Fruit fly (Drosophila melanogaster) whole organism, embryonic: ENCODE results near the gene CG15337.

Experiments used
- Adf1 ChIP-seq: fragments of 200-800 bp; sonication (Bioruptor generic); IDR thresholded peaks from 2 replicates; pipeline ENCODE4 v1.3.6; 2022; ENCODE audit warnings: missing biosample characterization, missing genetic modification characterization
- CG12071 ChIP-seq: fragments of 200-800 bp; sonication (Bioruptor generic); optimal IDR thresholded peaks from 3 replicates; lab custom pipeline; 2018; ENCODE audit warnings: missing biosample characterization, mild to moderate bottlenecking, missing genetic modification characterization
- CG13123 ChIP-seq: fragments of 200-800 bp; sonication (Bioruptor generic); optimal IDR thresholded peaks from 2 replicates; lab custom pipeline; 2016; ENCODE audit warnings: missing biosample characterization, missing genetic modification characterization
- CG13296 ChIP-seq: fragments of 200-800 bp; sonication (Bioruptor generic); optimal IDR thresholded peaks from 3 replicates; lab custom pipeline; 2018; ENCODE audit warnings: missing biosample characterization, mild to moderate bottlenecking, missing genetic modification characterization
- CG14710 ChIP-seq: fragments of 200-800 bp; sonication (Bioruptor generic); optimal IDR thresholded peaks from 3 replicates; lab custom pipeline; 2019; ENCODE audit warnings: missing biosample characterization, mild to moderate bottlenecking, missing genetic modification characterization, moderate library complexity
- CG15696 ChIP-seq: fragments of 200-800 bp; sonication (Bioruptor generic); optimal IDR thresholded peaks from 2 replicates; lab custom pipeline; 2019; ENCODE audit warnings: missing biosample characterization, mild to moderate bottlenecking, missing genetic modification characterization, moderate library complexity
- CG18599 ChIP-seq: fragments of 200-800 bp; sonication (Bioruptor generic); optimal IDR thresholded peaks from 3 replicates; lab custom pipeline; 2017; ENCODE audit warnings: missing biosample characterization, missing genetic modification characterization, mild to moderate bottlenecking, moderate library complexity, missing genetic modification reagents
- CG2129 ChIP-seq: fragments of 200-800 bp; sonication (Bioruptor generic); IDR thresholded peaks from 2 replicates; pipeline ENCODE4 v1.3.6; 2022; ENCODE audit warnings: missing biosample characterization, missing genetic modification characterization; ENCODE audit not compliant: partially characterized antibody
- CG2678 ChIP-seq: fragments of 200-800 bp; sonication (Bioruptor generic); optimal IDR thresholded peaks from 3 replicates; lab custom pipeline; 2019; ENCODE audit warnings: missing biosample characterization, mild to moderate bottlenecking, missing genetic modification characterization, moderate library complexity
- CG2889 ChIP-seq: fragments of 200-800 bp; sonication (Bioruptor generic); IDR thresholded peaks from 3 replicates; pipeline ENCODE4 v1.3.6; 2022; ENCODE audit warnings: missing biosample characterization, missing genetic modification characterization
- CG32767 ChIP-seq: fragments of 200-800 bp; sonication (Bioruptor generic); IDR thresholded peaks from 2 replicates; pipeline ENCODE4 v1.3.6; 2022; ENCODE audit warnings: missing biosample characterization, missing genetic modification characterization
- CG32772 ChIP-seq: fragments of 200-800 bp; sonication (Bioruptor generic); IDR thresholded peaks from 2 replicates; pipeline ENCODE4 v1.3.6; 2022; ENCODE audit warnings: missing biosample characterization, missing genetic modification characterization
- CG34376 ChIP-seq: fragments of 200-800 bp; sonication (Bioruptor generic); optimal IDR thresholded peaks from 2 replicates; lab custom pipeline; 2018; ENCODE audit warnings: missing biosample characterization, mild to moderate bottlenecking, missing genetic modification characterization
- CG43689 ChIP-seq: fragments of 200-800 bp; sonication (Bioruptor generic); IDR thresholded peaks from 2 replicates; pipeline ENCODE4 v1.3.6; 2022; ENCODE audit warnings: missing biosample characterization, missing genetic modification characterization
- CG4404 ChIP-seq: fragments of 200-800 bp; sonication (Bioruptor generic); IDR thresholded peaks from 2 replicates; pipeline ENCODE4 v1.3.6; 2022; ENCODE audit warnings: missing biosample characterization, missing genetic modification characterization
- CG5245 ChIP-seq: fragments of 200-800 bp; sonication (Bioruptor generic); optimal IDR thresholded peaks from 3 replicates; lab custom pipeline; 2016; ENCODE audit warnings: missing biosample characterization, missing genetic modification characterization
- CG5953 ChIP-seq: fragments of 200-800 bp; sonication (Bioruptor generic); IDR thresholded peaks from 2 replicates; pipeline ENCODE4 v1.3.6; 2022; ENCODE audit warnings: missing biosample characterization, missing genetic modification characterization
- CG8388 ChIP-seq: fragments of 200-800 bp; sonication (Bioruptor generic); optimal IDR thresholded peaks from 2 replicates; lab custom pipeline; 2019; ENCODE audit warnings: missing biosample characterization, mild to moderate bottlenecking, missing genetic modification characterization, moderate library complexity
- CG8944 ChIP-seq: fragments of 200-800 bp; sonication (Bioruptor generic); optimal IDR thresholded peaks from 3 replicates; lab custom pipeline; 2016; ENCODE audit warnings: missing biosample characterization, missing genetic modification characterization
- CG9797 ChIP-seq: fragments of 200-800 bp; sonication (Bioruptor generic); optimal IDR thresholded peaks from 3 replicates; lab custom pipeline; 2018; ENCODE audit warnings: missing biosample characterization, mild to moderate bottlenecking, missing genetic modification characterization
- CG9817 ChIP-seq: fragments of 200-800 bp; sonication (Bioruptor generic); optimal IDR thresholded peaks from 2 replicates; lab custom pipeline; 2018; ENCODE audit warnings: missing biosample characterization, mild to moderate bottlenecking, missing genetic modification characterization, moderate library complexity
- CG9932 ChIP-seq: fragments of 200-800 bp; sonication (Bioruptor generic); IDR thresholded peaks from 2 replicates; pipeline ENCODE4 v1.3.6; 2022; ENCODE audit warnings: missing biosample characterization, missing genetic modification characterization
- CTCF ChIP-seq: fragments of 200-800 bp; sonication (Bioruptor generic); optimal IDR thresholded peaks from 2 replicates; lab custom pipeline; 2017; ENCODE audit warnings: missing biosample characterization, mild to moderate bottlenecking, missing genetic modification characterization, moderate library complexity
- Dp ChIP-seq: fragments of 200-800 bp; sonication (Bioruptor generic); optimal IDR thresholded peaks from 2 replicates; lab custom pipeline; 2018; ENCODE audit warnings: missing biosample characterization, mild to moderate bottlenecking, missing genetic modification characterization, moderate library complexity
- Ets97D ChIP-seq: fragments of 200-800 bp; sonication (Bioruptor generic); optimal IDR thresholded peaks from 3 replicates; lab custom pipeline; 2016; ENCODE audit warnings: missing biosample characterization, missing genetic modification characterization
- Fer3 ChIP-seq: fragments of 200-800 bp; sonication (Bioruptor generic); optimal IDR thresholded peaks from 2 replicates; lab custom pipeline; 2018; ENCODE audit warnings: missing biosample characterization, mild to moderate bottlenecking, missing genetic modification characterization, moderate library complexity
- HLH54F ChIP-seq: fragments of 200-800 bp; sonication (Bioruptor generic); optimal IDR thresholded peaks from 3 replicates; lab custom pipeline; 2016; ENCODE audit warnings: missing biosample characterization, missing genetic modification characterization
- Hr3 ChIP-seq: fragments of 200-800 bp; sonication (Bioruptor generic); optimal IDR thresholded peaks from 3 replicates; lab custom pipeline; 2016; ENCODE audit warnings: missing biosample characterization, missing genetic modification characterization
- Jarid2 ChIP-seq: fragments of 200-800 bp; sonication (Bioruptor generic); optimal IDR thresholded peaks from 3 replicates; lab custom pipeline; 2017; ENCODE audit warnings: mild to moderate bottlenecking, missing biosample characterization, missing genetic modification reagents, missing genetic modification characterization
- Mes4 ChIP-seq: fragments of 200-800 bp; sonication (Bioruptor generic); optimal IDR thresholded peaks from 2 replicates; lab custom pipeline; 2016; ENCODE audit warnings: missing biosample characterization, missing genetic modification characterization
- NC2α ChIP-seq: fragments of 200-800 bp; sonication (Bioruptor generic); optimal IDR thresholded peaks from 2 replicates; lab custom pipeline; 2016; ENCODE audit warnings: missing biosample characterization, missing genetic modification characterization
- Nf-YC ChIP-seq: fragments of 200-800 bp; optimal IDR thresholded peaks from 3 replicates; lab custom pipeline; 2019; ENCODE audit warnings: missing biosample characterization, mild to moderate bottlenecking, missing genetic modification characterization, moderate library complexity
- Pdp1 ChIP-seq, 2 experiments: fragments of 200-800 bp; sonication (Bioruptor generic); optimal IDR thresholded peaks; 3 replicates each; lab custom pipeline; 2016; ENCODE audit warnings: missing biosample characterization in 2 of 2, missing genetic modification characterization in 2 of 2, mild to moderate bottlenecking in 1 of 2, moderate library complexity in 1 of 2
- Poxn ChIP-seq: fragments of 200-800 bp; sonication (Bioruptor generic); IDR thresholded peaks from 2 replicates; pipeline ENCODE4 v1.3.6; 2022; ENCODE audit warnings: missing biosample characterization, missing genetic modification characterization
- Sox100B ChIP-seq: fragments of 200-800 bp; sonication (Bioruptor generic); optimal IDR thresholded peaks from 3 replicates; lab custom pipeline; 2018; ENCODE audit warnings: missing biosample characterization, mild to moderate bottlenecking, missing genetic modification characterization
- ap ChIP-seq: fragments of 200-800 bp; sonication (Bioruptor generic); IDR thresholded peaks from 2 replicates; pipeline ENCODE4 v1.3.6; 2022; ENCODE audit warnings: missing biosample characterization, missing genetic modification characterization
- cato ChIP-seq: fragments of 200-800 bp; sonication (Bioruptor generic); optimal IDR thresholded peaks from 2 replicates; lab custom pipeline; 2016; ENCODE audit warnings: missing biosample characterization, missing genetic modification characterization, borderline replicate concordance
- dpn ChIP-seq, 2 experiments: fragments of 200-800 bp; sonication (Bioruptor generic); optimal IDR thresholded peaks; 3 replicates each; lab custom pipeline; 2016; ENCODE audit warnings: missing biosample characterization in 2 of 2, missing genetic modification characterization in 2 of 2
- gce ChIP-seq: fragments of 200-800 bp; sonication (Bioruptor generic); IDR thresholded peaks from 3 replicates; pipeline ENCODE4 v1.3.6; 2022; ENCODE audit warnings: missing biosample characterization, missing genetic modification characterization
- hbn ChIP-seq: fragments of 200-800 bp; sonication (Bioruptor generic); IDR thresholded peaks from 2 replicates; pipeline ENCODE4 v1.3.6; 2022; ENCODE audit warnings: missing biosample characterization, missing genetic modification characterization; ENCODE audit not compliant: partially characterized antibody
- ind ChIP-seq: fragments of 200-800 bp; sonication (Bioruptor generic); optimal IDR thresholded peaks from 3 replicates; lab custom pipeline; 2016; ENCODE audit warnings: missing biosample characterization, missing genetic modification characterization
- inv ChIP-seq: fragments of 200-800 bp; sonication (Bioruptor generic); IDR thresholded peaks from 2 replicates; pipeline ENCODE4 v1.3.6; 2022; ENCODE audit warnings: missing biosample characterization, missing genetic modification characterization; ENCODE audit not compliant: partially characterized antibody
- kay ChIP-seq: fragments of 200-800 bp; sonication (Bioruptor generic); optimal IDR thresholded peaks from 2 replicates; lab custom pipeline; 2016; ENCODE audit warnings: missing biosample characterization, missing genetic modification characterization
- mirr ChIP-seq: fragments of 200-800 bp; sonication (Bioruptor generic); optimal IDR thresholded peaks from 3 replicates; lab custom pipeline; 2018; ENCODE audit warnings: missing biosample characterization, mild to moderate bottlenecking, missing genetic modification characterization
- pita ChIP-seq: fragments of 200-800 bp; sonication (Bioruptor generic); optimal IDR thresholded peaks from 2 replicates; lab custom pipeline; 2017; ENCODE audit warnings: missing biosample characterization, mild to moderate bottlenecking, missing genetic modification characterization
- ro ChIP-seq: fragments of 200-800 bp; sonication (Bioruptor generic); IDR thresholded peaks from 2 replicates; pipeline ENCODE4 v1.3.6; 2022; ENCODE audit warnings: missing biosample characterization, missing genetic modification characterization
- tna ChIP-seq: fragments of 200-800 bp; sonication (Bioruptor generic); IDR thresholded peaks from 2 replicates; pipeline ENCODE4 v1.3.6; 2022; ENCODE audit warnings: missing biosample characterization, missing genetic modification characterization; ENCODE audit not compliant: partially characterized antibody
- ttk ChIP-seq: fragments of 200-800 bp; sonication (Bioruptor generic); IDR thresholded peaks from 2 replicates; pipeline ENCODE4 v2.1.2; 2022; ENCODE audit warnings: missing biosample characterization, missing genetic modification characterization
- wor ChIP-seq: fragments of 200-800 bp; sonication (Bioruptor generic); IDR thresholded peaks from 2 replicates; pipeline ENCODE4 v1.3.6; 2022; ENCODE audit warnings: missing biosample characterization, missing genetic modification characterization
- zen ChIP-seq: fragments of 200-800 bp; sonication (Bioruptor generic); optimal IDR thresholded peaks from 3 replicates; lab custom pipeline; 2018; ENCODE audit warnings: missing biosample characterization, mild to moderate bottlenecking, missing genetic modification characterization, moderate library complexity

CG15337 gene

DNA sequence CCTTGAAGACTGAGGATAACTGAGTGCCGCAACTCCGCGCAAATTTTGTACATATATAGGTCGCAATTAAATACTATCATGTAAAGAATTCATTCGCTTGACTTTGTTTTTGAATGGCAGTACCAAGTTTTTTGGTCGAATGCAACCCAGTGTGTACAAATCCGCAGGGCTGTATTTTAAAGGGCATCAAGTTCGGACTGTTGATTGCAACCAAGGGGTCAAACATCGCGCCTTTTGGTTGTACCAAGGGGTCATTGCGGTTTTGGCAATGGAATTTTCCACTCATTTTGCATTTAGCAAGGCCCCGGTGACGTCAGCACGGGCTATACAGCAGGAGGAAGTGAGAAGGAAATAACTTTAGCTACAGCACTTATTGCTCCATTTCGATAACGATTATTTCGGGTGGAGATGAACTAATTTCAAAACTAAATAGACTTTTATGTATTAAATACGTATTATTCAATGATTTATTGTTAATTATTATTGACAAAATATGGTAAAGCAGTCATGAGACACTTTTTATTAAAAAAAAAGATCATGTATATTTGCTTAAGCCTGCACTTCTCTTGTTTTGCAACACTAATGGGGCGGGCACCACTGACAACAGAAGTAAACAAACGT, 28.1 kb upstream of the CG15337 start, which contains the start of gene CG10958 (continued):
- TF ChIP-seq CG15696 (tag; lab: Kevin White, UChicago), result peak; percentile 35
- TF ChIP-seq CG9817, result peak; percentile 44
- peak; percentile 39 for TF ChIP-seq kay (GFP tag; lab: Kevin White, UChicago)
- no peak for TF ChIP-seq CG9797 (GFP tag; lab: Kevin White, UChicago)
- no peak for TF ChIP-seq tna (GFP tag; lab: Robert Waterston, UW)
- TF ChIP-seq mirr (GFP tag; lab: Kevin White, UChicago), result no peak
- peak; percentile 31 for TF ChIP-seq Dp (GFP tag; lab: Kevin White, UChicago)
- TF ChIP-seq CG5953 (GFP tag; lab: Robert Waterston, UW), result no peak
- peak; percentile 34 for TF ChIP-seq Ets97D (GFP tag; lab: Kevin White, UChicago)
- no peak for TF ChIP-seq NC2α (GFP tag; lab: Kevin White, UChicago)
- peak; percentile 62 for TF ChIP-seq ind (GFP tag; lab: Kevin White, UChicago)
- TF ChIP-seq CTCF, result no peak
- peak; percentile 76 for TF ChIP-seq CG18599 (GFP tag; lab: Kevin White, UChicago)
- TF ChIP-seq wor (GFP tag; lab: Robert Waterston, UW), result 0 out of 2 replicates have a peak, but pooled peaks have one; percentile 28
- TF ChIP-seq Adf1 (GFP tag; lab: Robert Waterston, UW), result peak; percentile 37; the same call in 1 of the 2 replicates
- peak; percentile 45 for TF ChIP-seq CG8388
- no peak for TF ChIP-seq CG2129 (GFP tag; lab: Robert Waterston, UW)
- no peak for TF ChIP-seq gce (GFP tag; lab: Robert Waterston, UW)
- no peak for TF ChIP-seq CG32767 (GFP tag; lab: Robert Waterston, UW)
- peak; percentile 34 for TF ChIP-seq HLH54F (GFP tag; lab: Kevin White, UChicago)
- no peak for TF ChIP-seq CG2889 (GFP tag; lab: Robert Waterston, UW)
- no peak for TF ChIP-seq CG12071 (GFP tag; lab: Kevin White, UChicago)
- TF ChIP-seq Hr3 (GFP tag; lab: Kevin White, UChicago), result peak; percentile 49
- no peak for TF ChIP-seq inv
- TF ChIP-seq CG43689 (GFP tag; lab: Robert Waterston, UW), result no peak
- TF ChIP-seq CG8944, result no peak
- peak; percentile 26 to 81 for TF ChIP-seq dpn (GFP tag; optimal IDR thresholded peaks at IDR 0.05; lab: Kevin White, UChicago)
- peak; percentile 49 for TF ChIP-seq Fer3 (tag; lab: Kevin White, UChicago)
- TF ChIP-seq ttk (GFP tag; lab: Robert Waterston, UW), result peak; percentile 26; the same call in 1 of the 2 replicates
- peak; percentile 40 to 42 for TF ChIP-seq Pdp1 (GFP tag; optimal IDR thresholded peaks at IDR 0.05; lab: Kevin White, UChicago)
- TF ChIP-seq CG14710 (tag; lab: Kevin White, UChicago), result peak; percentile 68
- peak; percentile 33 for TF ChIP-seq CG34376
- TF ChIP-seq Nf-YC (tag; lab: Kevin White, UChicago), result peak; percentile 35
- TF ChIP-seq Jarid2 (GFP tag; lab: Kevin White, UChicago), result no peak
- peak; percentile 69 for TF ChIP-seq CG9932 (GFP tag; lab: Robert Waterston, UW)
- TF ChIP-seq CG13296, result peak; percentile 61
- no peak for TF ChIP-seq pita (GFP tag; lab: Kevin White, UChicago)
- TF ChIP-seq CG2678 (tag; lab: Kevin White, UChicago), result peak; percentile 62
- TF ChIP-seq CG32772 (GFP tag; lab: Robert Waterston, UW), result peak; percentile 52; the same call in 1 of the 2 replicates
- no peak for TF ChIP-seq Mes4 (GFP tag; lab: Kevin White, UChicago)
- peak; percentile 32; the same call in 1 of the 2 replicates for TF ChIP-seq hbn (GFP tag; lab: Robert Waterston, UW)
- TF ChIP-seq CG5245 (GFP tag; lab: Kevin White, UChicago), result peak; percentile 58
- TF ChIP-seq Poxn (GFP tag; lab: Robert Waterston, UW), result no peak
- no peak for TF ChIP-seq ro (GFP tag; lab: Robert Waterston, UW)
- TF ChIP-seq cato (GFP tag; lab: Kevin White, UChicago), result peak; percentile 11
- peak; percentile 21 for TF ChIP-seq CG13123 (GFP tag; lab: Kevin White, UChicago)
- TF ChIP-seq CG4404 (GFP tag; lab: Robert Waterston, UW), result no peak
- TF ChIP-seq Sox100B (GFP tag; lab: Kevin White, UChicago), result peak; percentile 55
- TF ChIP-seq ap (GFP tag; lab: Robert Waterston, UW), result peak; percentile 39; the same call in 1 of the 2 replicates
- TF ChIP-seq zen (tag; lab: Kevin White, UChicago), result no peak
